Worm (Caenorhabditis elegans) whole organism, late embryonic: ENCODE results near the gene srd-44.
A peak's percentile ranks its signal among the peaks of the same experiment; 100 is the strongest.

Experiments used
- C08G9.2 ChIP-seq: sonication (generic microtip); optimal IDR thresholded peaks from 2 replicates; lab custom pipeline; 2016; ENCODE audit warnings: mild to moderate bottlenecking, missing genetic modification characterization, moderate library complexity, missing compliant biosample characterization
- C38D4.7 ChIP-seq: fragments of 200-800 bp; sonication (Bioruptor generic); optimal IDR thresholded peaks from 2 replicates; lab custom pipeline; 2018; ENCODE audit warnings: mild to moderate bottlenecking, missing genetic modification characterization, moderate library complexity, missing compliant biosample characterization
- F13H6.1 ChIP-seq: sonication (generic microtip); optimal IDR thresholded peaks from 2 replicates; lab custom pipeline; 2016; ENCODE audit warnings: missing genetic modification characterization, missing compliant biosample characterization
- K02D7.2 ChIP-seq: sonication (generic microtip); optimal IDR thresholded peaks from 2 replicates; lab custom pipeline; 2017; ENCODE audit warnings: mild to moderate bottlenecking, missing genetic modification characterization, missing compliant biosample characterization
- K09A11.1 ChIP-seq: sonication (generic microtip); optimal IDR thresholded peaks from 2 replicates; lab custom pipeline; 2017; ENCODE audit warnings: antibody characterized with exemption, mild to moderate bottlenecking, missing genetic modification characterization, missing compliant biosample characterization; ENCODE audit not compliant: insufficient read depth
- T23F11.4 ChIP-seq: fragments of 200-800 bp; sonication (Bioruptor generic); optimal IDR thresholded peaks from 2 replicates; lab custom pipeline; 2018; ENCODE audit warnings: mild to moderate bottlenecking, missing genetic modification characterization, missing compliant biosample characterization
- Y22D7AL.16 ChIP-seq: sonication (generic microtip); optimal IDR thresholded peaks from 2 replicates; lab custom pipeline; 2016; ENCODE audit warnings: missing genetic modification characterization, missing compliant biosample characterization
- ama-1 ChIP-seq: fragments of 150-350 bp; optimal IDR thresholded peaks from 2 replicates; lab custom pipeline; 2014
- ceh-14 ChIP-seq: sonication (generic microtip); optimal IDR thresholded peaks from 2 replicates; lab custom pipeline; 2016; ENCODE audit warnings: missing genotype, missing genetic modification characterization, missing compliant biosample characterization
- ceh-19 ChIP-seq: fragments of 200-800 bp; sonication (Bioruptor generic); optimal IDR thresholded peaks from 2 replicates; lab custom pipeline; 2018; ENCODE audit warnings: mild to moderate bottlenecking, missing genetic modification characterization, missing compliant biosample characterization
- ceh-2 ChIP-seq: sonication (generic microtip); optimal IDR thresholded peaks from 2 replicates; lab custom pipeline; 2016; ENCODE audit warnings: missing genotype, missing genetic modification characterization, missing compliant biosample characterization
- ceh-34 ChIP-seq: sonication (generic microtip); optimal IDR thresholded peaks from 2 replicates; lab custom pipeline; 2016; ENCODE audit warnings: mild to moderate bottlenecking, missing genetic modification characterization, missing compliant biosample characterization
- ceh-45 ChIP-seq: fragments of 200-800 bp; sonication (Bioruptor generic); IDR thresholded peaks from 2 replicates; pipeline ENCODE4 v1.3.6; 2022; ENCODE audit warnings: missing genetic modification reagents, missing genetic modification characterization, missing compliant biosample characterization
- ceh-6 ChIP-seq: fragments of 200-800 bp; sonication (Bioruptor generic); optimal IDR thresholded peaks from 2 replicates; lab custom pipeline; 2018; ENCODE audit warnings: mild to moderate bottlenecking, missing genetic modification characterization, missing compliant biosample characterization
- ceh-9 ChIP-seq: sonication (generic microtip); optimal IDR thresholded peaks from 2 replicates; lab custom pipeline; 2016; ENCODE audit warnings: mild to moderate bottlenecking, missing genetic modification characterization, inconsistent platforms, missing compliant biosample characterization
- che-1 ChIP-seq: sonication (generic microtip); optimal IDR thresholded peaks from 2 replicates; lab custom pipeline; 2016; ENCODE audit warnings: mild to moderate bottlenecking, missing genetic modification characterization, missing compliant biosample characterization
- dmd-4 ChIP-seq: sonication (generic microtip); optimal IDR thresholded peaks from 2 replicates; lab custom pipeline; 2016; ENCODE audit warnings: borderline replicate concordance, missing genetic modification characterization, missing compliant biosample characterization
- elt-2 ChIP-seq: sonication (generic microtip); optimal IDR thresholded peaks from 2 replicates; lab custom pipeline; 2016; ENCODE audit warnings: missing genetic modification reagents, missing genetic modification characterization, missing compliant biosample characterization
- elt-4 ChIP-seq: sonication (generic microtip); optimal IDR thresholded peaks from 2 replicates; lab custom pipeline; 2016; ENCODE audit warnings: missing genetic modification characterization, missing compliant biosample characterization
- ets-4 ChIP-seq: sonication (generic microtip); optimal IDR thresholded peaks from 2 replicates; lab custom pipeline; 2016; ENCODE audit warnings: missing genetic modification characterization, missing compliant biosample characterization
- fax-1 ChIP-seq: sonication (generic microtip); optimal IDR thresholded peaks from 2 replicates; lab custom pipeline; 2016; ENCODE audit warnings: missing genotype, missing genetic modification characterization, missing compliant biosample characterization
- fkh-10 ChIP-seq: fragments of 150-350 bp; optimal IDR thresholded peaks from 2 replicates; lab custom pipeline; 2014; ENCODE audit warnings: missing biosample characterization, missing genetic modification reagents, missing genetic modification characterization
- hlh-6 ChIP-seq: sonication (generic microtip); optimal IDR thresholded peaks from 2 replicates; lab custom pipeline; 2016; ENCODE audit warnings: missing genotype, missing genetic modification characterization, missing compliant biosample characterization
- hlh-8 ChIP-seq: sonication (generic microtip); optimal IDR thresholded peaks from 2 replicates; lab custom pipeline; 2016; ENCODE audit warnings: missing genotype, missing genetic modification characterization, missing compliant biosample characterization
- lin-11 ChIP-seq: fragments of 200-800 bp; sonication (Bioruptor generic); optimal IDR thresholded peaks from 2 replicates; lab custom pipeline; 2018; ENCODE audit warnings: mild to moderate bottlenecking, missing genetic modification characterization, missing compliant biosample characterization
- madf-2 ChIP-seq: sonication (generic microtip); optimal IDR thresholded peaks from 2 replicates; lab custom pipeline; 2017; ENCODE audit warnings: missing genetic modification characterization, missing compliant biosample characterization
- nfya-1 ChIP-seq: sonication (generic microtip); optimal IDR thresholded peaks from 2 replicates; lab custom pipeline; 2017; ENCODE audit warnings: missing genetic modification characterization, mild to moderate bottlenecking, missing compliant biosample characterization, antibody characterized with exemption, moderate library complexity
- nhr-11 ChIP-seq: fragments of 150-350 bp; optimal IDR thresholded peaks from 2 replicates; lab custom pipeline; 2014; ENCODE audit warnings: missing biosample characterization, missing genetic modification characterization
- nhr-232 ChIP-seq: sonication (generic microtip); optimal IDR thresholded peaks from 2 replicates; lab custom pipeline; 2016; ENCODE audit warnings: missing genetic modification characterization, missing compliant biosample characterization
- pag-3 ChIP-seq: sonication (generic microtip); optimal IDR thresholded peaks from 2 replicates; lab custom pipeline; 2016; ENCODE audit warnings: missing compliant biosample characterization, missing genetic modification characterization, borderline replicate concordance
- pat-9 ChIP-seq: fragments of 200-800 bp; sonication (Bioruptor generic); optimal IDR thresholded peaks from 2 replicates; lab custom pipeline; 2018; ENCODE audit warnings: mild to moderate bottlenecking, missing genetic modification characterization, moderate library complexity, missing compliant biosample characterization
- pax-1 ChIP-seq: fragments of 150-350 bp; optimal IDR thresholded peaks from 2 replicates; lab custom pipeline; 2014; ENCODE audit warnings: missing biosample characterization, missing genetic modification characterization
- pha-2 ChIP-seq: sonication (generic microtip); optimal IDR thresholded peaks from 2 replicates; lab custom pipeline; 2017; ENCODE audit warnings: mild to moderate bottlenecking, missing genetic modification characterization, missing compliant biosample characterization
- pha-4 ChIP-seq: fragments of 150-350 bp; optimal IDR thresholded peaks from 2 replicates; lab custom pipeline; 2018; ENCODE audit warnings: missing biosample characterization, missing genetic modification reagents, missing genetic modification characterization
- pqm-1 ChIP-seq: sonication (generic microtip); optimal IDR thresholded peaks from 2 replicates; lab custom pipeline; 2016; ENCODE audit warnings: missing genetic modification characterization, missing compliant biosample characterization
- pros-1 ChIP-seq: fragments of 150-350 bp; optimal IDR thresholded peaks from 2 replicates; lab custom pipeline; 2014; ENCODE audit warnings: missing biosample characterization, missing genetic modification reagents, missing genetic modification characterization
- ref-2 ChIP-seq: sonication (generic microtip); optimal IDR thresholded peaks from 2 replicates; lab custom pipeline; 2016; ENCODE audit warnings: missing genetic modification characterization, missing compliant biosample characterization
- sdc-2 ChIP-seq: sonication (generic microtip); optimal IDR thresholded peaks from 2 replicates; lab custom pipeline; 2016; ENCODE audit warnings: missing genotype, missing genetic modification characterization, missing compliant biosample characterization
- sox-2 ChIP-seq: fragments of 200-800 bp; sonication (Bioruptor generic); IDR thresholded peaks from 2 replicates; pipeline ENCODE4 v1.3.6; 2022; ENCODE audit warnings: missing genetic modification reagents, missing genetic modification characterization, missing compliant biosample characterization
- sox-4 ChIP-seq: sonication (generic microtip); optimal IDR thresholded peaks from 2 replicates; lab custom pipeline; 2017; ENCODE audit warnings: mild to moderate bottlenecking, missing genetic modification characterization, inconsistent platforms, missing compliant biosample characterization
- syd-9 ChIP-seq: sonication (generic microtip); optimal IDR thresholded peaks from 2 replicates; lab custom pipeline; 2016; ENCODE audit warnings: mild to moderate bottlenecking, missing genetic modification characterization, moderate library complexity, missing compliant biosample characterization
- tbx-7 ChIP-seq: sonication (generic microtip); optimal IDR thresholded peaks from 2 replicates; lab custom pipeline; 2016; ENCODE audit warnings: missing genotype, missing genetic modification characterization, missing compliant biosample characterization
- unc-3 ChIP-seq, 2 experiments: fragments of 200-800 bp in 1 of 2; sonication (Bioruptor generic) in 1 of 2; sonication (generic microtip) in 1 of 2; conservative IDR thresholded peaks in 1 of 2; optimal IDR thresholded peaks in 1 of 2; 2 replicates each; pipeline versions ENCODE4 v1.3.6 to Lab custom; 2016 to 2022; ENCODE audit warnings: missing compliant biosample characterization in 2 of 2, missing genetic modification characterization in 2 of 2, missing genetic modification reagents in 1 of 2
- unc-55 ChIP-seq: sonication (generic microtip); optimal IDR thresholded peaks from 2 replicates; lab custom pipeline; 2017; ENCODE audit warnings: missing biosample characterization, missing genetic modification reagents, missing genetic modification characterization
- unc-86 ChIP-seq: sonication (generic microtip); optimal IDR thresholded peaks from 2 replicates; lab custom pipeline; 2016; ENCODE audit warnings: missing genetic modification characterization, missing compliant biosample characterization
- zip-5 ChIP-seq: sonication (generic microtip); optimal IDR thresholded peaks from 2 replicates; lab custom pipeline; 2016; ENCODE audit warnings: missing genetic modification characterization, missing compliant biosample characterization

The srd-44 gene

ce11 chrX:12343279-12343678, 5.0 kb downstream of the srd-44 start, which contains the start of the genes nspc-9 and nspc-10:
TSS of gene nspc-9 (minus strand) at chrX:12343379.
TSS of gene nspc-10 (plus strand) at chrX:12343609.
- TF ChIP-seq sox-4 (tag; lab: Kevin White, UChicago) (no peak), lin-11 (tag; lab: Kevin White, UChicago) (no peak), unc-86 (tag; lab: Kevin White, UChicago) (no peak), K09A11.1 (tag; lab: Kevin White, UChicago) (no peak), elt-2 (no peak), unc-55 (GFP tag; lab: Kevin White, UChicago) (no peak), ceh-9 (tag; lab: Kevin White, UChicago) (no peak), pha-2 (tag; lab: Kevin White, UChicago) (no peak), C08G9.2 (tag; lab: Kevin White, UChicago) (no peak), K02D7.2 (no peak), syd-9 (tag; lab: Kevin White, UChicago) (no peak), pax-1 (no peak), elt-4 (no peak), ceh-34 (tag; lab: Kevin White, UChicago) (no peak), hlh-6 (tag; lab: Kevin White, UChicago) (no peak), fkh-10 (GFP tag; lab: Kevin White, UChicago) (no peak)

DNA sequence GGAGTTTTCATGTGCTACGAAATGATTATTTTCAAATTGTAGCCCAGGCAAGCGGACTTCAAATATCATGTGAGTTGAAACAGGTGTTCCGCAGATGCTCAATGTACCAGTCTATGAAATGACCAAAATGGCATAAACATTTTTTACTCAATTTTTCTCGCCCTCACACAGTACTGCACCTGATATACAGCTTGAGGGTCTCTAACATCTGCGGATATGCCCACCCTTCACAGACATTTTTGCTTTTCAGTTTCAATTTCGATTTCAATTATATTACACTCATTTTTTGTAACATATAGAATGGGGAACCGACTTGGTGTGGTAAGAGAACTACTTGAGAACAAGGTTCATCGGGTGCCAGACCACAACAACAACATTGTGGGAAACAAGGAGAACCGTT, 8.5 kb downstream of the srd-44 start, which contains the start of gene F42F12.11:
Gene F42F12.11, plus strand, starts transcription at position 301 of the 400 bp plus-strand sequence.
- TF ChIP-seq C08G9.2 (tag; lab: Kevin White, UChicago) (no peak), T23F11.4 (no peak), Y22D7AL.16 (tag; lab: Kevin White, UChicago) (no peak), ceh-19 (GFP tag; lab: Kevin White, UChicago) (no peak)

ce11 chrX:12347822-12348221, 9.6 kb downstream of the srd-44 start:
- TF ChIP-seq ceh-9 (tag; lab: Kevin White, UChicago) (no peak), F13H6.1 (tag; lab: Kevin White, UChicago) (no peak), zip-5 (no peak), nhr-232 (tag; lab: Kevin White, UChicago) (peak; percentile 36), Y22D7AL.16 (tag; lab: Kevin White, UChicago) (no peak), pqm-1 (no peak), ceh-45 (GFP tag; lab: Robert Waterston, UW) (no peak), pha-4 (tag; lab: Kevin White, UChicago) (no peak), T23F11.4 (no peak), K09A11.1 (tag; lab: Kevin White, UChicago) (no peak), pax-1 (no peak), pat-9 (tag; lab: Kevin White, UChicago) (no peak), ama-1 (lab: Kevin White, UChicago) (no peak), sox-2 (GFP tag; lab: Robert Waterston, UW) (no peak), ets-4 (tag; lab: Kevin White, UChicago) (no peak), syd-9 (tag; lab: Kevin White, UChicago) (no peak), hlh-8 (tag; lab: Kevin White, UChicago) (no peak), tbx-7 (tag; lab: Kevin White, UChicago) (no peak), nhr-11 (no peak), sdc-2 (tag; lab: Kevin White, UChicago) (peak; percentile 63), ceh-19 (GFP tag; lab: Kevin White, UChicago) (no peak), pros-1 (no peak), che-1 (peak; percentile 30), elt-2 (peak; percentile 25), nfya-1 (tag; lab: Kevin White, UChicago) (no peak), ceh-6 (GFP tag; lab: Kevin White, UChicago) (peak; percentile 31), unc-3 (GFP tag; conservative IDR thresholded peaks at IDR 0.05; lab: Robert Waterston, UW) (no peak), unc-3 (tag; optimal IDR thresholded peaks at IDR 0.05; lab: Kevin White, UChicago) (no peak), dmd-4 (tag; lab: Kevin White, UChicago) (no peak), ref-2 (tag; lab: Kevin White, UChicago) (no peak), madf-2 (no peak), unc-86 (tag; lab: Kevin White, UChicago) (no peak), pha-2 (tag; lab: Kevin White, UChicago) (no peak), lin-11 (tag; lab: Kevin White, UChicago) (no peak), ceh-14 (tag; lab: Kevin White, UChicago) (peak; percentile 3), elt-4 (no peak), C38D4.7 (no peak), K02D7.2 (no peak), fax-1 (tag; lab: Kevin White, UChicago) (no peak), ceh-2 (tag; lab: Kevin White, UChicago) (no peak), pag-3 (tag; lab: Kevin White, UChicago) (no peak)
